Fruit fly (Drosophila melanogaster) whole organism, embryonic: ENCODE results near the gene Unc-115b.
A peak's percentile ranks its signal among the peaks of the same experiment; 100 is the strongest.

ENCODE experiments used
- Ada2b ChIP-seq: fragments of 200-800 bp; sonication (Bioruptor generic); IDR thresholded peaks from 2 replicates; pipeline ENCODE4 v1.3.6; 2022; ENCODE audit warnings: missing biosample characterization, missing genetic modification characterization
- CG11723 ChIP-seq: fragments of 200-800 bp; sonication (Bioruptor generic); optimal IDR thresholded peaks from 2 replicates; lab custom pipeline; 2017; ENCODE audit warnings: missing biosample characterization, mild to moderate bottlenecking, missing genetic modification characterization
- CG12104 ChIP-seq: fragments of 200-800 bp; sonication (Bioruptor generic); optimal IDR thresholded peaks from 3 replicates; lab custom pipeline; 2016; ENCODE audit warnings: missing biosample characterization, missing genetic modification characterization
- CG12942 ChIP-seq: fragments of 200-800 bp; sonication (Bioruptor generic); optimal IDR thresholded peaks from 3 replicates; lab custom pipeline; 2016; ENCODE audit warnings: missing biosample characterization, missing genetic modification characterization
- CG17328 ChIP-seq: fragments of 200-800 bp; sonication (Bioruptor generic); IDR thresholded peaks from 2 replicates; pipeline ENCODE4 v1.3.6; 2022; ENCODE audit warnings: missing biosample characterization, missing genetic modification characterization
- CG17912 ChIP-seq: fragments of 200-800 bp; sonication (Bioruptor generic); optimal IDR thresholded peaks from 2 replicates; lab custom pipeline; 2018; ENCODE audit warnings: missing biosample characterization, mild to moderate bottlenecking, missing genetic modification characterization
- CG1832 ChIP-seq: fragments of 200-800 bp; sonication (Bioruptor generic); optimal IDR thresholded peaks from 2 replicates; lab custom pipeline; 2017; ENCODE audit warnings: missing biosample characterization, mild to moderate bottlenecking, missing genetic modification characterization, inconsistent platforms
- CG18476 ChIP-seq: fragments of 200-800 bp; sonication (Bioruptor generic); optimal IDR thresholded peaks from 2 replicates; lab custom pipeline; 2016; ENCODE audit warnings: missing biosample characterization, mild to moderate bottlenecking, missing genetic modification characterization
- CG32772 ChIP-seq: fragments of 200-800 bp; sonication (Bioruptor generic); IDR thresholded peaks from 2 replicates; pipeline ENCODE4 v1.3.6; 2022; ENCODE audit warnings: missing biosample characterization, missing genetic modification characterization
- CG33213 ChIP-seq: fragments of 200-800 bp; sonication (Bioruptor generic); optimal IDR thresholded peaks from 3 replicates; lab custom pipeline; 2016; ENCODE audit warnings: missing biosample characterization, missing genetic modification characterization
- CG33557 ChIP-seq: fragments of 200-800 bp; sonication (Bioruptor generic); optimal IDR thresholded peaks from 2 replicates; lab custom pipeline; 2019; ENCODE audit warnings: missing biosample characterization, mild to moderate bottlenecking, missing genetic modification characterization, moderate library complexity
- CG3407 ChIP-seq: fragments of 200-800 bp; sonication (Bioruptor generic); optimal IDR thresholded peaks from 2 replicates; lab custom pipeline; 2018; ENCODE audit warnings: missing biosample characterization, mild to moderate bottlenecking, missing genetic modification characterization
- CG4707 ChIP-seq: fragments of 200-800 bp; sonication (Bioruptor generic); optimal IDR thresholded peaks from 2 replicates; lab custom pipeline; 2018; ENCODE audit warnings: missing biosample characterization, mild to moderate bottlenecking, missing genetic modification characterization, moderate library complexity
- CG5180 ChIP-seq: fragments of 200-800 bp; sonication (Bioruptor generic); optimal IDR thresholded peaks from 3 replicates; lab custom pipeline; 2017; ENCODE audit warnings: missing biosample characterization, missing genetic modification characterization, mild to moderate bottlenecking, moderate library complexity, missing genetic modification reagents
- CG6272 ChIP-seq: fragments of 200-800 bp; sonication (Bioruptor generic); IDR thresholded peaks from 2 replicates; pipeline ENCODE4 v1.3.6; 2022; ENCODE audit warnings: missing biosample characterization, missing genetic modification characterization
- CG7357 ChIP-seq: fragments of 200-800 bp; sonication (Bioruptor generic); IDR thresholded peaks from 3 replicates; pipeline ENCODE4 v1.3.6; 2022; ENCODE audit warnings: missing biosample characterization, missing genetic modification characterization
- CG7987 ChIP-seq: fragments of 200-800 bp; sonication (Bioruptor generic); optimal IDR thresholded peaks from 2 replicates; lab custom pipeline; 2018; ENCODE audit warnings: missing biosample characterization, mild to moderate bottlenecking, missing genetic modification characterization, moderate library complexity
- CG8089 ChIP-seq: fragments of 200-800 bp; sonication (Bioruptor generic); optimal IDR thresholded peaks from 3 replicates; lab custom pipeline; 2016; ENCODE audit warnings: missing biosample characterization, missing genetic modification characterization
- CG8924 ChIP-seq: fragments of 200-800 bp; optimal IDR thresholded peaks from 3 replicates; lab custom pipeline; 2019; ENCODE audit warnings: missing biosample characterization, mild to moderate bottlenecking, missing genetic modification characterization, moderate library complexity
- Camta ChIP-seq: fragments of 200-800 bp; sonication (Bioruptor generic); optimal IDR thresholded peaks from 2 replicates; lab custom pipeline; 2016; ENCODE audit warnings: missing biosample characterization, missing genetic modification characterization
- Chrac-16 ChIP-seq: fragments of 200-800 bp; sonication (Bioruptor generic); optimal IDR thresholded peaks from 3 replicates; lab custom pipeline; 2016; ENCODE audit warnings: missing biosample characterization, missing genetic modification characterization
- CoRest ChIP-seq: fragments of 200-800 bp; sonication (Bioruptor generic); optimal IDR thresholded peaks from 3 replicates; lab custom pipeline; 2018; ENCODE audit warnings: missing biosample characterization, mild to moderate bottlenecking, missing genetic modification characterization, moderate library complexity
- Dad ChIP-seq: fragments of 200-800 bp; sonication (Bioruptor generic); optimal IDR thresholded peaks from 3 replicates; lab custom pipeline; 2016; ENCODE audit warnings: missing biosample characterization, missing genetic modification characterization
- Dfd ChIP-seq, 2 experiments: fragments of >200 bp; optimal IDR thresholded peaks; 2 replicates each; lab custom pipeline; 2017; ENCODE audit warnings: missing biosample characterization in 2 of 2, missing genetic modification characterization in 2 of 2
- Doc2 ChIP-seq: fragments of 200-800 bp; sonication (Bioruptor generic); IDR thresholded peaks from 2 replicates; pipeline ENCODE4 v1.3.6; 2022; ENCODE audit warnings: missing biosample characterization, missing genetic modification characterization
- Eip74EF ChIP-seq, 2 experiments: fragments of 200-800 bp in 1 of 2; fragments of >200 bp in 1 of 2; sonication (Bioruptor generic) in 1 of 2; optimal IDR thresholded peaks; 2 replicates each; lab custom pipeline; 2017 to 2019; ENCODE audit warnings: missing biosample characterization in 2 of 2, missing genetic modification characterization in 2 of 2, mild to moderate bottlenecking in 1 of 2, moderate library complexity in 1 of 2
- HLH3B ChIP-seq: fragments of 200-800 bp; sonication (Bioruptor generic); IDR thresholded peaks from 2 replicates; pipeline ENCODE4 v1.3.6; 2022; ENCODE audit warnings: missing biosample characterization, missing genetic modification characterization
- Hey ChIP-seq: fragments of 200-800 bp; sonication (Bioruptor generic); optimal IDR thresholded peaks from 3 replicates; lab custom pipeline; 2018; ENCODE audit warnings: missing biosample characterization, mild to moderate bottlenecking, missing genetic modification characterization
- HmgD ChIP-seq: fragments of 200-800 bp; sonication (Bioruptor generic); optimal IDR thresholded peaks from 3 replicates; lab custom pipeline; 2016; ENCODE audit warnings: missing biosample characterization, missing genetic modification characterization
- Nf-YB ChIP-seq: fragments of 200-800 bp; sonication (Bioruptor generic); optimal IDR thresholded peaks from 3 replicates; lab custom pipeline; 2019; ENCODE audit warnings: missing biosample characterization, mild to moderate bottlenecking, missing genetic modification characterization, moderate library complexity
- Ravus ChIP-seq: fragments of 200-800 bp; sonication (Bioruptor generic); IDR thresholded peaks from 2 replicates; pipeline ENCODE4 v1.3.6; 2022; ENCODE audit warnings: missing biosample characterization, missing genetic modification characterization
- Spps ChIP-seq: fragments of 200-800 bp; sonication (Bioruptor generic); optimal IDR thresholded peaks from 2 replicates; lab custom pipeline; 2018; ENCODE audit warnings: missing biosample characterization, mild to moderate bottlenecking, missing genetic modification characterization
- Ssrp ChIP-seq: fragments of 200-800 bp; sonication (Bioruptor generic); optimal IDR thresholded peaks from 2 replicates; lab custom pipeline; 2018; ENCODE audit warnings: missing biosample characterization, mild to moderate bottlenecking, missing genetic modification characterization, moderate library complexity
- bab2 ChIP-seq: fragments of 200-800 bp; sonication (Bioruptor generic); optimal IDR thresholded peaks from 2 replicates; lab custom pipeline; 2016; ENCODE audit warnings: missing biosample characterization, missing genetic modification characterization
- chinmo ChIP-seq: fragments of 200-800 bp; sonication (Bioruptor generic); IDR thresholded peaks from 4 replicates; pipeline ENCODE4 v1.3.6; 2022; ENCODE audit warnings: missing biosample characterization, missing genetic modification characterization; ENCODE audit not compliant: partially characterized antibody
- corto ChIP-seq: fragments of 200-800 bp; sonication (Bioruptor generic); optimal IDR thresholded peaks from 2 replicates; lab custom pipeline; 2016; ENCODE audit warnings: missing biosample characterization, mild to moderate bottlenecking, missing genetic modification characterization, moderate library complexity
- cwo ChIP-seq: fragments of 200-800 bp; sonication (Bioruptor generic); optimal IDR thresholded peaks from 3 replicates; lab custom pipeline; 2017; ENCODE audit warnings: missing biosample characterization, missing genetic modification characterization, mild to moderate bottlenecking, moderate library complexity, missing genetic modification reagents
- disco-r ChIP-seq: fragments of 200-800 bp; sonication (Bioruptor generic); optimal IDR thresholded peaks from 2 replicates; lab custom pipeline; 2016; ENCODE audit warnings: missing biosample characterization, missing genetic modification characterization
- gcm ChIP-seq: fragments of 200-800 bp; sonication (Bioruptor generic); optimal IDR thresholded peaks from 2 replicates; lab custom pipeline; 2019; ENCODE audit warnings: missing biosample characterization, mild to moderate bottlenecking, missing genetic modification characterization, moderate library complexity
- gsb ChIP-seq: fragments of 200-800 bp; sonication (Bioruptor generic); IDR thresholded peaks from 2 replicates; pipeline ENCODE4 v1.3.6; 2022; ENCODE audit warnings: missing biosample characterization, missing genetic modification characterization
- her ChIP-seq: fragments of 200-800 bp; sonication (Bioruptor generic); optimal IDR thresholded peaks from 2 replicates; lab custom pipeline; 2016; ENCODE audit warnings: missing biosample characterization, missing genetic modification characterization
- nom ChIP-seq: fragments of 200-800 bp; sonication (Bioruptor generic); optimal IDR thresholded peaks from 2 replicates; lab custom pipeline; 2017; ENCODE audit warnings: missing biosample characterization, missing genetic modification characterization, mild to moderate bottlenecking, moderate library complexity, missing genetic modification reagents
- psq ChIP-seq: fragments of 200-800 bp; sonication (Bioruptor generic); optimal IDR thresholded peaks from 2 replicates; lab custom pipeline; 2017; ENCODE audit warnings: missing biosample characterization, missing genetic modification characterization
- pum ChIP-seq: fragments of 200-800 bp; sonication (Bioruptor generic); optimal IDR thresholded peaks from 2 replicates; lab custom pipeline; 2016; ENCODE audit warnings: missing biosample characterization, missing genetic modification characterization
- slp2 ChIP-seq: fragments of 200-800 bp; sonication (Bioruptor generic); optimal IDR thresholded peaks from 2 replicates; lab custom pipeline; 2016; ENCODE audit warnings: missing biosample characterization, missing genetic modification characterization
- tll ChIP-seq, 2 experiments: fragments of 200-800 bp in 1 of 2; fragments of >200 bp in 1 of 2; sonication (Bioruptor generic) in 1 of 2; optimal IDR thresholded peaks; 2 replicates each; lab custom pipeline; 2017 to 2019; ENCODE audit warnings: missing biosample characterization in 2 of 2, missing genetic modification characterization in 2 of 2, mild to moderate bottlenecking in 1 of 2, moderate library complexity in 1 of 2
- trh ChIP-seq: fragments of 200-800 bp; sonication (Bioruptor generic); optimal IDR thresholded peaks from 2 replicates; lab custom pipeline; 2016; ENCODE audit warnings: missing biosample characterization, missing genetic modification characterization
- vfl ChIP-seq: fragments of 200-800 bp; sonication (Bioruptor generic); optimal IDR thresholded peaks from 2 replicates; lab custom pipeline; 2016; ENCODE audit warnings: missing biosample characterization, missing genetic modification characterization
- vvl ChIP-seq: fragments of 200-800 bp; sonication (Bioruptor generic); IDR thresholded peaks from 2 replicates; pipeline ENCODE4 v1.3.6; 2022; ENCODE audit warnings: missing biosample characterization, missing genetic modification characterization
- wdn ChIP-seq: fragments of 200-800 bp; sonication (Bioruptor generic); IDR thresholded peaks from 2 replicates; pipeline ENCODE4 v1.3.6; 2022; ENCODE audit warnings: missing biosample characterization, missing genetic modification characterization
- zen ChIP-seq: fragments of 200-800 bp; sonication (Bioruptor generic); optimal IDR thresholded peaks from 3 replicates; lab custom pipeline; 2018; ENCODE audit warnings: missing biosample characterization, mild to moderate bottlenecking, missing genetic modification characterization, moderate library complexity

The Unc-115b gene

DNA sequence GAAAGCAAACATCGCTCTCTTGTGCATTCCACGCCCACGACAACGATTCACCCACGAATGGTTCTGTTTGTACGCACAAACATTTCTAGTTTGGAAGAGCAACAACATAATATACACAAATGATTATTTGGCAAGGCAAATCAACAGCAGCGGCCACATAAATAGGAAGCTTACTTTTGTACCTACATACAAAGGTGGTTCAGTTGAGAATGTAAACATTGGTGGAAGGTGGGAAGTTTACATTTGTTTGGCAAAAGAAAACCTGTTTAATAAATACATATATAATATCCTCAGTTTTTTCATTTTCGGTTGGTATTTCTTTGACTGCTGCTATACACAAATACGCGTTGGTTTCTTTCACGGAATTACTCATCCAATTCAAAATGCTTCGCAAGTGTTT, 10.0 kb upstream of the Unc-115b start (continued):
- TF ChIP-seq her (GFP tag; lab: Kevin White, UChicago) (peak; percentile 76), HLH3B (GFP tag; lab: Robert Waterston, UW) (no peak), gcm (GFP tag; lab: Kevin White, UChicago) (peak; percentile 84), trh (GFP tag; lab: Kevin White, UChicago) (peak; percentile 45), CG6272 (GFP tag; lab: Robert Waterston, UW) (peak; percentile 82), CG8924 (peak; percentile 92), slp2 (GFP tag; lab: Kevin White, UChicago) (peak; percentile 69), disco-r (peak; percentile 65), CoRest (peak; percentile 90), CG18476 (peak; percentile 85), wdn (GFP tag; lab: Robert Waterston, UW) (no peak), CG17328 (GFP tag; lab: Robert Waterston, UW) (no peak), pum (GFP tag; lab: Kevin White, UChicago) (peak; percentile 73), CG33557 (GFP tag; lab: Kevin White, UChicago) (peak; percentile 42), CG33213 (GFP tag; lab: Kevin White, UChicago) (peak; percentile 82), psq (GFP tag; lab: Kevin White, UChicago) (peak; percentile 74), nom (GFP tag; lab: Kevin White, UChicago) (no peak), CG12942 (GFP tag; lab: Kevin White, UChicago) (peak; percentile 76), CG8089 (GFP tag; lab: Kevin White, UChicago) (peak; percentile 80), corto (GFP tag; lab: Kevin White, UChicago) (no peak), CG4707 (GFP tag; lab: Kevin White, UChicago) (peak; percentile 81), CG1832 (no peak), Dad (GFP tag; lab: Kevin White, UChicago) (peak; percentile 71), Spps (tag; lab: Kevin White, UChicago) (peak; percentile 61), Ssrp (tag; lab: Kevin White, UChicago) (peak; percentile 86), bab2 (GFP tag; lab: Kevin White, UChicago) (peak; percentile 86), gsb (GFP tag; lab: Robert Waterston, UW) (no peak), cwo (GFP tag; lab: Kevin White, UChicago) (peak; percentile 81), Dfd (GFP tag; optimal IDR thresholded peaks at IDR 0.05; lab: Kevin White, UChicago) (no peak), Camta (peak; percentile 82), vvl (GFP tag; lab: Robert Waterston, UW) (no peak), vfl (peak; percentile 81), zen (tag; lab: Kevin White, UChicago) (peak; percentile 81), CG7357 (GFP tag; lab: Robert Waterston, UW) (peak; percentile 80), Doc2 (GFP tag; lab: Robert Waterston, UW) (no peak), chinmo (no peak), CG5180 (GFP tag; lab: Kevin White, UChicago) (peak; percentile 69), CG12104 (GFP tag; lab: Kevin White, UChicago) (peak; percentile 79), CG32772 (GFP tag; lab: Robert Waterston, UW) (no peak), tll (GFP tag; optimal IDR thresholded peaks at IDR 0.05; lab: Kevin White, UChicago) (peak in 1 of 2 experiments; percentile 86), Chrac-16 (GFP tag; lab: Kevin White, UChicago) (peak; percentile 83), Nf-YB (GFP tag; lab: Kevin White, UChicago) (peak; percentile 76), CG17912 (no peak), CG3407 (GFP tag; lab: Kevin White, UChicago) (peak; percentile 82), Eip74EF (GFP tag; optimal IDR thresholded peaks at IDR 0.05; lab: Kevin White, UChicago) (peak in 1 of 2 experiments; percentile 94), CG7987 (GFP tag; lab: Kevin White, UChicago) (peak; percentile 86), Ravus (no peak), Ada2b (GFP tag; lab: Robert Waterston, UW) (no peak), CG11723 (GFP tag; lab: Kevin White, UChicago) (peak; percentile 84), HmgD (peak; percentile 44), Hey (tag; lab: Kevin White, UChicago) (peak; percentile 34)
